Fruit fly (Drosophila melanogaster): ENCODE measurements around the gene SdhD.

SdhD gene

DNA sequence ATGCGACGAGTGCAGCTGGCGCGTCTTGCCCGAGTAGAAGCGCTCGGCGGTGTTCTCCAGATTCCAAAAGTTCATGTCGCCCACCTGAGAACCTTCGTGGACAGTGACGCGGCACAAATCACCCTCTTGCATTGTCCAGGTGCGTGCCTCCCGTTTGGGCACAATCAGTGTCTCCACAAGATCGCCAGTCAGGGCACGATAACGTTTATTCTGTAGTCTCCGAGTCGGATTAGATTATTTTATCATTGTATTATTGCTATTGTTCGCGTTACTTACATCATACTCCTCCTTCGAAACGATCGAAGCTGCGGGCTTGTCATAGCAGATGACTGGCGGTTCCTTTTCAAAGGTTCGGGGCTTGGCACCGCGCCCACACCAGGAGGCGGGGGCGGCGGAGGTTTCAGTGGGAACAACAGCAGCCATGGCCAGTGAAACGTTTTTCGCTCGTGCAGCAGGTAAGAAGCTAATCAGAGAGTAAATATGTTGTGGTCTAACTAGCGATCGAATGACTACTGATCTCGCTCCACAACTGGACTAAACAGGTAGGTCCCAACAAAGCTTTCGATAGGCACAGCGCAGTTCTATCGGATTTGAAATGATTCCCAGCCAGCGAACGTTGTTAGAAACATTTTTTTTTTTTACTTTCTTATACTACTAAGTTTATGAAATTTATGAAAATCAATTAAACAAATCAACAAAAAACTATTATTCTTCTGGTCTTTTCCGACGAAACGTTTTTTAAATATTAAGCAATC is 13.4 kb upstream of the SdhD start, which contains the start of gene CG10208:
TSS of gene CG10208 (minus strand) at position 518 of the 755 bp plus-strand sequence.
- TF ChIP-seq noc (tag; optimal IDR thresholded peaks at IDR 0.05) = peak; percentile 39

DNA sequence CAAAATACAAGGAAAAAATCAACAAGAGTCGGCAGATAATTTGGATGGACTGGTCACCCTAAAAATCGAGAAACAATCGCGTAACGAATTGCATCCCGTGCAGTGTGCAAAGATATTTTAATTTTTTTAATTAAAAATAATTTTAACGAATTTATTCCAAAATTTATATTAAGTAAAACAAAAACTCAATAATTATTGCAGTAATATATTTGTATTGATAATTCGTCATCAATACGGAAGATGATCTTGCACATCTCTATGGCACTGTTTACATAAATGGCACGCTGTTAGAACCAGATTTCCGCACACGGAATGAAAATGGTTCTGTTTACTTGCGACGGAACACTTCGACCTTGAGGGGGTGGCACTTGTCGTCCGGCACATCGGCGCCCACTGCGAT is 12.4 kb upstream of the SdhD start, which contains the start of gene tst:
TSS of gene tst (minus strand) at position 52 of the 400 bp plus-strand sequence.
- TF ChIP-seq noc (tag; optimal IDR thresholded peaks at IDR 0.05) = peak; percentile 90

DNA sequence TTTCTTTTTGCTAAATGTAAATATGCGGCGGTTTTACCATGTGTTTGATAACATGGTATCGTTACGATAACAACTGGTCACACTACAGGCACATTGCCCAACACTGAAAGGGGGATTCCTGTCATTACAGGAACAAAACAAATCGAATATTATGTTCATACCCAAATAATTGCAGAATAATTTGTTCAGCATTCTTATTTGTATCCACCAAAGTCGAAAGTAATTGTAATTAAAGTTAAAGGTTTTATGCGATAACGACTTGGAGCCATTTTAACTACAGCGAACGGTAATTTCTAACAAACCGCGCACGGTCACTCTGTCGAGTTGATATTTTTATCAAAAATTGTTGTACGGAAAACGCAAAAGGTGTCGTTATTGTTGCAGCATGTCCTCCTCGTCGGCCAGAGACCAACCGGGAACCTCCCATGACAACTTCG is 7.0 kb upstream of the SdhD start, which contains the start of the genes CG10214 and CG10375:
TSS of gene CG10214 (minus strand) at position 72 of the 437 bp plus-strand sequence.
TSS of gene CG10375 (plus strand) at position 296 of the 437 bp plus-strand sequence.
- TF ChIP-seq noc (tag; optimal IDR thresholded peaks at IDR 0.05) = peak; percentile 69

DNA sequence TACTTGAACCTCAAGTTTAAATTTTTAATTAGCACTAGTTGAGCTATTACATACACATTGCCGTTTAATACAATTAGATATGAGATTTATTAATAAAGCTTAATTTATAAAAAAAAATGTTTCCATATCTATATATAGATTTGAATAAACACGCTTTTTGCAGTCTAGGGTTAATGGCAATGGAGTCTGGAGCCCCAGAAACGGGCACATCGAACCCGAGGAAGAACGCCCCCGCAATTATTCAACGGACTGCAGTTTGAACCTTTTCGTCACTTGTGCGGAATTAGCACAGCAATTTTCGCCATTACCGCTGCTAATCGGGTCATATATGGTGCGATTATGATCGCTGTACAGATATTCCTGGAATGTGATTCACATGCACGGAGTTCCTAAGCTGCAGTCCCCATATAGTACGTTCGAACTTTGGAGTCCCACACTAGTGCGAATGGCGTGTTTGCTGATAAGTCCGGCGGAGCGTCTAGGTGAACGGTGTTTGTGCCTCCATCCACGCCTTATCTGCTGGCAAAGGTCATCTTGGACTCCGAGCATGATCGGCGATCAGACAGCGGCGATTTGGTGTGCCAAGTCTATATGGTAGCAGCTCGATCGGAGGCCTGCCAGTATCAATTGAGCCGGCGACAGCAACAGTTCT is 3.3 kb upstream of the SdhD start, which contains the start of gene Lsd-1:
TSS of gene Lsd-1 (plus strand) at position 236 of the 652 bp plus-strand sequence.
- peak; percentile 31 for TF ChIP-seq noc (tag; optimal IDR thresholded peaks at IDR 0.05)

DNA sequence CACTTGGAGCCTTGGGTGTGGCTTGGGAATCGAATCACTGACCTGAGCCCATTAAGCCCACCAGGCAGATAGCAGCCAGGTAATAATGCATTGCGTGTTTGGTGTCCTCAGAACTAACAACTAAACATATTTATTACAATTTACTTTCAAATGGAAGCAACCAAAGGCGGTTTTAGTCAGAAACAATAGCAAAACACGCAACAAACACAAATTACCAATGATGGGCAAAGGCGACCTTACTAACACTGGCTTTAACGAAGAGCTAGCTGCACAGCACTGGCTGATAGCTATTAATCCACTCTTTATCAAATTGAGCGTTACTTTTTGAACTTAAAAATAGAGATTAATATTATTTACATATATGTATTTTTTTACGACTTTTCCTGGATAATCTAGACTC is 2.6 kb upstream of the SdhD start, which contains the start of gene udt:
TSS of gene udt (minus strand) at position 249 of the 400 bp plus-strand sequence.
- TF ChIP-seq noc (tag; optimal IDR thresholded peaks at IDR 0.05) = no peak

DNA sequence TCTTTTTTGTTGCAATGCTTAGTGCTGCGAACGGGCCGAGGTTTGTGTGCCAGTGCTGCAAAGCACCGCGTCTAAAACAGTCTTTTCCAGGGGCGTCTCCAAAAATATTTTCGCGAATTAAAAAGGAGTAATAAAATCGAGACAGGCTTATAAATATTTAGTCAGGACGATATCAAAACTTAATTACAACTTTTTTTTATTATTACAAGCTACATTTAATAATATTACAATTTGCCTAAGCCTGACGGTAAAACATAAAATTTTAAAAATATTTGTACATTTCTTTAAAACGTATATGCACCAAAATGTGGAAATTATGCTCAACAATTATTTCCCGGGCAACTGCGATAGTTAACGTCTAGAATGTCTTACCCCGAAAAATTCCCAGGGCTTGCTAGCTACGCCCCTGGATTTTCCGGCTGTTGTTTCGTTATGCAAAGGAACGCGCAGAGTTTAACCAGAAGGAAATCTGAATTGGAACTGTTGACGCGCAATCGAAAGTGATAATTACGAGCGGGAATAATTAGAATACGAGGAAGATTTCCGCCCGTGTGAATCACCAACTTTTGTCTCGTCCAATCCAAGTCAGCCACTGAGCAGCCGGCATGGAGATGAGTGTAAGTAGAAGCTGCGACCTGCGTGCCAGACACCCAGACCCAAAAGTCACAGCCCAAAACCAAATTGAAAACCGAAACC is 2.3 kb downstream of the SdhD start, which contains the start of the genes PTPMT1 and Hrd3:
TSS of gene PTPMT1 (plus strand) at position 428 of the 696 bp plus-strand sequence.
TSS of gene Hrd3 (minus strand) at position 646 of the 696 bp plus-strand sequence.
- TF ChIP-seq noc (tag; optimal IDR thresholded peaks at IDR 0.05) = peak; percentile 99

DNA sequence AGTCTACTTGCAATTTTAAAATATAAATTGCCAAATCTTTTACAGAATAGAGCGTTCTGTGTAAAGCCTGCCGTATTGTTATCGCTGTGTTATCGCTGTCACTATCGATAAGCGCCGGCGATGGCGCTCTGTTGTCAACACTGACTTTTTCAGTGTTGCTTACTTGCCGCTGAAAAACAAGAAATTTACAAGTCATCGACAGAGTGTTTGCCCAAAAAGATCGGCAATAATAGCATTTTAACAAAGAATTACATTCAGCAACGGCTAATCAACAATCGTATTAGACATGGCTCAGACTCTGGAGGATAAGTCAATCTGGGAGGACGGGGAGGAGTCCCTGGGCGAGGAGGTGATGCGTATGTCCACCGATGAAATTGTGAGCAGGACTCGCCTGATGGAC is 7.7 kb downstream of the SdhD start, which contains the start of the genes RanBP3 and Rpt5:
TSS of gene RanBP3 (minus strand) at position 107 of the 400 bp plus-strand sequence.
TSS of gene Rpt5 (plus strand) at position 149 of the 400 bp plus-strand sequence.
- TF ChIP-seq noc (tag; optimal IDR thresholded peaks at IDR 0.05) = peak; percentile 64

DNA sequence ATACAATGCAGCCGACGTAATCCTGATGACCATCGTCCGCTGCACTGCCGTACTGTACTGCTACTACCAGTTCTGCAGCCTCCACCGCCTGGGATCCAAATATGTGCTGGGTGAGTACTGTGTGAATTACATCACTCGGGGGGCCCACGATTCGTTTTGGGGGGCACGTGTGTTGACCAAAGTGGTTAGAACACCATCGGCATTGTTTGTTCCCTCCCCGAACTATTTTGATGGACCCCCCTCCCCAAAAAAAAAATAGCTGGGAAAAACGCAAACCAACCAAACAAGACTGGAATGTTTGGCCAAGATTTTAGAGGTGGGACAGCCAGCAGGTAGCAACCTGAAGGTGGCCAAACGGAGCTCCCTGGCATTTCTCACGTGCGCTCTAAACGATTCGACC is 13.0 kb downstream of the SdhD start:
- TF ChIP-seq noc (tag; optimal IDR thresholded peaks at IDR 0.05) = no peak

DNA sequence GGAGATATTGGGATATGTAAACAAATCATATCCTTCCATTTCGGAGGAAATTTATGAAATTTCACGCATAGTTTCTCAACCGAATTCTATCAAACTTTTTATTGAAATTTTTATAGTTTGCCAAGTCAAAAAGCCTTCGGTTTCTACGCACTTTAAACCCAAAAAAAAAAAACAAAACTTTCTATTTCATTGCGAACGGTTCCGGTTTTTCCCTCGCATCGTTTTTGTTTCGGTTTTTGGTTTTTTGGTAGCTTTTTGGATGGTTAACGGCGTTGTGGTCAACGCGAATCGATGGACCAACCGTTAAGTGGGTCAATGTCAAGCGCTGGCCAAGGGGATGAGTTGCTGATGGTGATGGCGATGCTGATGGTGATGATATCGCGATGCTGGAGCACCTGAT is 19.4 kb downstream of the SdhD start:
- no peak for TF ChIP-seq noc (tag; optimal IDR thresholded peaks at IDR 0.05)

DNA sequence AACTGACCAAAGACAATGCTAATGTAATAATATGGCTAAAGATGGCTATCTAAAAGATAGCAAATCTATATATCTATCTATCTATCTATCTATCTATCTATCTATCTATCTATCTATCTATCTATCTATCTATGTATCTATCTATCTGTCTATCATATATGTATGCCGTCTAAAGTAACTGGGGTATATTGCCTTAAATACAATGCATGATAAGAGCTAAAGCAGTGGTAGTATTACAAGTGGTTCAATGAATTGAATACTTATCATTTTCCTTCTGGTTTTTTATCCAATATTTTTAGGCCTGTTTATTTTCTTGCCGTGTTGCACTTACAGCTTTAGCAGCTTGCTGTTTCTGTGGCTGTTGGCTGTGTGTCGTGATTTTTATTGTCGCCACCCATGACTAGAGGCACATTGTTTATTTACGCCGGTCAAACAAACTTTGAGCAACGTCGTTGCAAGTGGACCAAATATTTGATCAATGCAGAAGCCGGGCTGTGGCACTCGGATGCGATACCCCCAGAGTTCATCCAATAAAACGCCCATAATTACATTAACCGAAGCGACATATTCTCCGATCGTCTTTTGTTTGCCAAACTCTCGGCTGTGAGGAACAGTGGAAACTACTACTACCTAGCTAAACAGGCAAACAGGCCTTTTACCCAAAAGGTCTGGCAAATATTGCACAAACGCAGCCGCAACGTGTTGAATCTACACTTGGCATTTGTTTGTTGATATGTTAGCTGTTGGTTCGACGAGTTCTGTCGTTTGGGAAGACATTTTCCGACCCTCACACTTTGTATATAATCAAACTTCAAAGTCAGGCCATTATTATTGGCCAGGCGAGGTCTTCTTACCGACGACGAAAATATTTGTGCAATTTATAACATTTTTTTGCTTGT is 22.5 kb downstream of the SdhD start:
- no peak for TF ChIP-seq noc (tag; optimal IDR thresholded peaks at IDR 0.05)

DNA sequence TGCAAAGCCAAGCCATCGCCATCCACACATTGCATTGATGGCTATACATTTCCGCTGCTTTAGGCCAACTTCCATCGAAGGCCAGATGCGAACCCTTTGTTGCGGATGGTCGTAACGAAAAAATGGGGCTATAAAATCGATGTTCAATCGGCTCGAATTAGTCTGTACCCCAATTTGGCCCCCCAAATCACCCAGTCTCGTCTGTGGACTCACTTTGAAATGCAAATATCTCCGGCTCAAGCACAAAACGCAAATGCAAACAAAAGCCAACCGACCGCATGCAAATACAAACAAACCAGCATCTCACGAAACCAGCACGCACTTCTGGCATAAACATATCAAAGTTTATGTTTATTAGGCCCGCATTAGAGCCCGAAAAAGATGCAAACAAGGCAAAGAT is 24.0 kb downstream of the SdhD start:
- no peak for TF ChIP-seq noc (tag; optimal IDR thresholded peaks at IDR 0.05)

DNA sequence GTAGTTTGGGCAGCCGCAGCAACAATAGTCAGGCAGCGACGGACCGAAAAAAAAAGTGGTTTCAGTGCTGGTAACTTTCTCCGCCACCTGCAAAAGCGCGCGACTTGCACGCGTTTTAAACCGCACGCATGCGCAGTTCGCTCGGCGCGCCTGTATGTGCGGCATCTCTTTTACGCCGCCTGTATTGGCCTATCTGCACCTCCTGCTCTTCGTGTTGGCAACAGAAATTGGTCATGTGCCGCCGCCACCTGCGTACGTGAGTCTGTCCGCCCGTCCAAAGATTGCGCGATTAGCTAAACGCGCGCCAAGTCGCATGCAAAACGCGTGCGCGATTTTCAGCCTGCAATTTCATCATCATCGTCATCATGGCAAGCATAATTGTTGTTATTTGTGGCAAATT is 24.8 kb downstream of the SdhD start:
- no peak for TF ChIP-seq noc (tag; optimal IDR thresholded peaks at IDR 0.05)

DNA sequence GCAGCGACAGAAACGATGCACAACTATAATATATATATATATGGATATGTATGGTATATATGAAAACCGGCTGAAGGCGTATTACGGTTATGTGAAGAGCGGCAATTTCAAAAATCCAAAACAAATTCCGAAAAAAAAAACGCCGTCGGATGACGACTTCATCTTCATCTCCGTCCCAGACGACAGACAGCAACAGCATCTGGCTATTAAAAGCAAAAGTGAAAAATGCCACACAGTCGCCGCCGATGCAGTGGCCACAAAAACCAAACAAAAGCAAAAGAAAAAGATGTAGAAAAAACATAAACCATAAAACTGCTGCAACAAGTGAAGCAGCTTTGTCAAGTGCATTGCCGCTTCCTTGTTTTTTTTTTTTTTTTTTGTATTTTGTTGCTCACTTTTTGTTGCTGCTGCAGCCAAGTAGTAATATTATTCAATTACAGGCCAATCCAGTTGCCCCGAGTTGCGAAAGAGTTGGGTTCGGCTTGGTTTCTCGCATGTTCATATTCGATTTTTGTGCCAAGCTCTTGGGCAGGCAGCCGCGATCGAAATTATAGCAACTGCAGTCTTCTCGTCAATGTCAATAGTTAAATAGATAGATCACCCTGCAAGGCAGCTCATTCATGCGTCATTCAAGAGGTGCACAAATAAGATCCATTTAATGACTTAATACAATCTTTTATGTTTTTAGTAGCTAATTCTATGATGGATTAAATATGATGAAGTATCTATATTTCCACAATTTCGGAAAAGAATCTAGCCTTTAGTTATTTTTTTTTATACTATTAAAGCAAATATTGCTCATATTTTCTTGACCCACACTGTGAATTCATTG is 25.6 kb downstream of the SdhD start:
- no peak for TF ChIP-seq noc (tag; optimal IDR thresholded peaks at IDR 0.05)

DNA sequence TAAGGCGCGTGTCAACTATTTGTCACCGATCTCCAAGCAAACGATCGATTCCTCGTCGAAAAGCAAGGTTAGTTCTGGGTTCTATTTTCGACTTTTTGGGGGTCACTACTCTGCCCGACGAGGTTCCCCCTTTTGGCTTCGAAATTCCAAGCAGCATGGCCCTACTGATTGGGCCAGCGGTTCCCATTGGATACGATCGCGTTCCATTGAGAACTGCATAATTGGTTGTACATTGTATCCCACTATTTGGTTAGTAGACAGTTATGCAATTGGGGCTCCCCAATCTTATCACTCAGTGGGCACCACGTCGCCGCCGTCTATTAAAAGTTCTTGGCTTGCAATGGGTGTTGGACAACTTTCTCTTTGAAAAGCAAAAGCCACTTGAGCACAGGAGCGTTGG is 26.6 kb downstream of the SdhD start:
- no peak for TF ChIP-seq noc (tag; optimal IDR thresholded peaks at IDR 0.05)

All from whole organism, larva.